Fruit fly (Drosophila melanogaster): ENCODE data around the gene CG4069.

The CG4069 gene

dm6 chr3L:12585761-12586160 lies 48.6 kb upstream of the CG4069 start (continued):
- TF ChIP-seq pita (GFP tag; optimal IDR thresholded peaks at IDR 0.05) (no peak), hth (optimal IDR thresholded peaks at IDR 0.05) (no peak), prd (optimal IDR thresholded peaks at IDR 0.05) (no peak), prd (GFP tag; IDR thresholded peaks at IDR 0.05) (0 out of 3 replicates have a peak, but pooled peaks have one; percentile 14), CG1603 (tag; optimal IDR thresholded peaks at IDR 0.05) (no peak), inv (GFP tag; IDR thresholded peaks at IDR 0.05; ENCODE audit: partially characterized antibody) (no peak), stc (GFP tag; IDR thresholded peaks at IDR 0.05) (no peak), sens (GFP tag) (peak; percentile 9), h (optimal IDR thresholded peaks at IDR 0.05) (no peak), Sox100B (GFP tag; optimal IDR thresholded peaks at IDR 0.05) (no peak), CG16813 (GFP tag; IDR thresholded peaks at IDR 0.05; ENCODE audit: partially characterized antibody) (no peak), HLH4C (GFP tag; IDR thresholded peaks at IDR 0.05; ENCODE audit: partially characterized antibody) (0 out of 3 replicates have a peak, but pooled peaks have one; percentile 9), CG4404 (GFP tag; IDR thresholded peaks at IDR 0.05) (no peak), CG6254 (GFP tag; optimal IDR thresholded peaks at IDR 0.05) (no peak), chn (GFP tag; optimal IDR thresholded peaks at IDR 0.05) (no peak), mld (GFP tag; IDR thresholded peaks at IDR 0.05; ENCODE audit: partially characterized antibody) (no peak), YL-1 (GFP tag; optimal IDR thresholded peaks at IDR 0.05) (no peak), CG8765 (GFP tag; IDR thresholded peaks at IDR 0.05) (no peak), CG3407 (GFP tag; optimal IDR thresholded peaks at IDR 0.05) (no peak), gcm (GFP tag; optimal IDR thresholded peaks at IDR 0.05) (no peak), CG1602 (GFP tag; optimal IDR thresholded peaks at IDR 0.05) (no peak), Hr39 (optimal IDR thresholded peaks at IDR 0.05) (peak; percentile 61)

dm6 chr3L:12584977-12585376 lies 47.9 kb upstream of the CG4069 start:
- TF ChIP-seq Dbx (GFP tag; IDR thresholded peaks at IDR 0.05) = no peak
- TF ChIP-seq CG31388 (GFP tag; optimal IDR thresholded peaks at IDR 0.05) = no peak
- no peak for TF ChIP-seq Ada2b (GFP tag; IDR thresholded peaks at IDR 0.05)
- peak; percentile 3 for TF ChIP-seq Nf-YB (GFP tag; optimal IDR thresholded peaks at IDR 0.05)
- TF ChIP-seq CG12744 (GFP tag; optimal IDR thresholded peaks at IDR 0.05) = no peak
- no peak for TF ChIP-seq CG10543 (GFP tag; optimal IDR thresholded peaks at IDR 0.05)
- no peak for TF ChIP-seq CG12942 (GFP tag; optimal IDR thresholded peaks at IDR 0.05)
- peak; percentile 40 for TF ChIP-seq mirr (GFP tag; optimal IDR thresholded peaks at IDR 0.05)
- TF ChIP-seq CG10274 (GFP tag; optimal IDR thresholded peaks at IDR 0.05) = no peak
- no peak for TF ChIP-seq Fer2 (tag; optimal IDR thresholded peaks at IDR 0.05)
- 0 out of 2 replicates have a peak, but pooled peaks have one; percentile 10 for TF ChIP-seq Awh (GFP tag; IDR thresholded peaks at IDR 0.05)
- TF ChIP-seq abd-A (tag; optimal IDR thresholded peaks at IDR 0.05) = peak; percentile 24
- peak in 1 of 3 experiments; percentile 70 for TF ChIP-seq Stat92E (GFP tag; optimal IDR thresholded peaks at IDR 0.05)
- peak; percentile 63 for TF ChIP-seq grn (GFP tag; optimal IDR thresholded peaks at IDR 0.05)
- no peak for TF ChIP-seq CG6683 (GFP tag; optimal IDR thresholded peaks at IDR 0.05)
- no peak for TF ChIP-seq gt (GFP tag; IDR thresholded peaks at IDR 0.05)

dm6 chr3L:12580212-12580676 lies 43.1 kb upstream of the CG4069 start, which contains the start of gene ara:
Gene ara, plus strand, starts transcription at chr3L:12580672.
- TF ChIP-seq oc (tag; optimal IDR thresholded peaks at IDR 0.05) (peak; percentile 23), CG15696 (tag; optimal IDR thresholded peaks at IDR 0.05) (no peak), Nf-YB (GFP tag; optimal IDR thresholded peaks at IDR 0.05) (peak; percentile 99), dati (GFP tag; IDR thresholded peaks at IDR 0.05) (no peak), ab (GFP tag; optimal IDR thresholded peaks at IDR 0.05) (no peak), seq (GFP tag; IDR thresholded peaks at IDR 0.05) (0 out of 2 replicates have a peak, but pooled peaks have one; percentile 8), CG10321 (GFP tag; IDR thresholded peaks at IDR 0.05) (peak; percentile 93), sc (optimal IDR thresholded peaks at IDR 0.05) (no peak), sc (GFP tag; optimal IDR thresholded peaks at IDR 0.05) (no peak), CG5180 (GFP tag; optimal IDR thresholded peaks at IDR 0.05) (peak; percentile 98), CG1832 (GFP tag; optimal IDR thresholded peaks at IDR 0.05) (peak; percentile 81), cg (GFP tag; optimal IDR thresholded peaks at IDR 0.05) (peak; percentile 31), Hey (tag; optimal IDR thresholded peaks at IDR 0.05) (no peak), nau (GFP tag; optimal IDR thresholded peaks at IDR 0.05) (no peak), CG17612 (GFP tag; IDR thresholded peaks at IDR 0.05) (no peak)
